Worm (Caenorhabditis elegans) whole organism, L2 larva: ENCODE data around the gene lurp-2.

ENCODE experiments used
- C34F6.9 ChIP-seq: fragments of 150-350 bp; optimal IDR thresholded peaks from 2 replicates; lab custom pipeline; 2014; ENCODE audit warnings: missing biosample characterization, missing genetic modification characterization
- F13H6.1 ChIP-seq: sonication (generic microtip); optimal IDR thresholded peaks from 2 replicates; lab custom pipeline; 2016; ENCODE audit warnings: missing genetic modification characterization, missing compliant biosample characterization
- R02D3.7 ChIP-seq: fragments of 150-350 bp; optimal IDR thresholded peaks from 2 replicates; lab custom pipeline; 2014; ENCODE audit warnings: missing biosample characterization, missing genetic modification characterization
- Y55F3AM.14 ChIP-seq: fragments of 200-800 bp; sonication (Bioruptor generic); optimal IDR thresholded peaks from 2 replicates; lab custom pipeline; 2018; ENCODE audit warnings: mild to moderate bottlenecking, missing genetic modification characterization, missing compliant biosample characterization
- alr-1 ChIP-seq: fragments of 150-350 bp; optimal IDR thresholded peaks from 2 replicates; lab custom pipeline; 2014; ENCODE audit warnings: missing biosample characterization, missing genetic modification characterization
- ama-1 ChIP-seq: fragments of 150-350 bp; optimal IDR thresholded peaks from 2 replicates; lab custom pipeline; 2018; ENCODE audit warnings: inconsistent platforms
- blmp-1 ChIP-seq: sonication (generic microtip); optimal IDR thresholded peaks from 2 replicates; lab custom pipeline; 2017; ENCODE audit warnings: missing genetic modification characterization, mild to moderate bottlenecking, missing compliant biosample characterization, antibody characterized with exemption, moderate library complexity; ENCODE audit not compliant: insufficient read depth
- ceh-82 ChIP-seq: fragments of 150-350 bp; optimal IDR thresholded peaks from 2 replicates; lab custom pipeline; 2014; ENCODE audit warnings: missing biosample characterization, missing genetic modification characterization
- dmd-4 ChIP-seq: sonication (generic microtip); optimal IDR thresholded peaks from 2 replicates; lab custom pipeline; 2017; ENCODE audit warnings: missing biosample characterization, missing genetic modification characterization
- egl-27 ChIP-seq: sonication (generic microtip); optimal IDR thresholded peaks from 3 replicates; lab custom pipeline; 2017; ENCODE audit warnings: missing biosample characterization, missing genetic modification reagents, missing genetic modification characterization
- elt-1 ChIP-seq: fragments of 150-350 bp; optimal IDR thresholded peaks from 2 replicates; lab custom pipeline; 2014; ENCODE audit warnings: missing biosample characterization, missing genetic modification characterization
- elt-3 ChIP-seq: sonication (generic microtip); optimal IDR thresholded peaks from 2 replicates; lab custom pipeline; 2017; ENCODE audit warnings: missing biosample characterization, missing genetic modification characterization
- fos-1 ChIP-seq: fragments of 150-350 bp; optimal IDR thresholded peaks from 2 replicates; lab custom pipeline; 2014; ENCODE audit warnings: missing biosample characterization, missing genetic modification characterization
- gmeb-1 ChIP-seq: fragments of 150-350 bp; optimal IDR thresholded peaks from 2 replicates; lab custom pipeline; 2014; ENCODE audit warnings: missing biosample characterization, missing genetic modification characterization
- lin-11 ChIP-seq: fragments of 150-350 bp; sonication (generic microtip); optimal IDR thresholded peaks from 2 replicates; lab custom pipeline; 2014; ENCODE audit warnings: missing biosample characterization, missing genetic modification characterization, inconsistent platforms, mixed read lengths
- lin-13 ChIP-seq: fragments of 150-350 bp; optimal IDR thresholded peaks from 2 replicates; lab custom pipeline; 2014; ENCODE audit warnings: missing biosample characterization, missing genetic modification reagents, missing genetic modification characterization
- lin-39 ChIP-seq: fragments of 150-350 bp; optimal IDR thresholded peaks from 2 replicates; lab custom pipeline; 2014; ENCODE audit warnings: missing biosample characterization, missing genetic modification reagents, missing genetic modification characterization
- lsy-2 ChIP-seq, 2 experiments: fragments of 150-350 bp in 1 of 2; sonication (generic microtip) in 1 of 2; optimal IDR thresholded peaks; 2 replicates each; lab custom pipeline; 2014 to 2017; ENCODE audit warnings: missing biosample characterization in 2 of 2, missing genetic modification characterization in 2 of 2
- mab-5 ChIP-seq: fragments of 150-350 bp; optimal IDR thresholded peaks from 2 replicates; lab custom pipeline; 2014; ENCODE audit warnings: missing biosample characterization, missing genetic modification characterization
- mbf-1 ChIP-seq: sonication (generic microtip); optimal IDR thresholded peaks from 2 replicates; lab custom pipeline; 2017; ENCODE audit warnings: missing biosample characterization, missing genetic modification characterization
- nhr-10 ChIP-seq: sonication (generic microtip); optimal IDR thresholded peaks from 2 replicates; lab custom pipeline; 2017; ENCODE audit warnings: missing biosample characterization, missing genetic modification characterization
- nhr-129 ChIP-seq: fragments of 150-350 bp; optimal IDR thresholded peaks from 2 replicates; lab custom pipeline; 2014; ENCODE audit warnings: missing biosample characterization, missing genetic modification characterization
- nhr-23 ChIP-seq: fragments of 150-350 bp; optimal IDR thresholded peaks from 2 replicates; lab custom pipeline; 2014; ENCODE audit warnings: missing biosample characterization, missing genetic modification reagents, missing genetic modification characterization
- nhr-237 ChIP-seq: fragments of 150-350 bp; optimal IDR thresholded peaks from 2 replicates; lab custom pipeline; 2014; ENCODE audit warnings: missing biosample characterization, missing genetic modification characterization
- nhr-25 ChIP-seq: fragments of 150-350 bp; sonication (generic microtip); optimal IDR thresholded peaks from 3 replicates; lab custom pipeline; 2014; ENCODE audit warnings: missing biosample characterization, missing genetic modification characterization
- nhr-6 ChIP-seq: fragments of 150-350 bp; optimal IDR thresholded peaks from 2 replicates; lab custom pipeline; 2014; ENCODE audit warnings: missing biosample characterization, missing genetic modification characterization
- nhr-77 ChIP-seq: fragments of 150-350 bp; optimal IDR thresholded peaks from 2 replicates; lab custom pipeline; 2014; ENCODE audit warnings: missing biosample characterization, missing genetic modification characterization
- skn-1 ChIP-seq: sonication (generic microtip); optimal IDR thresholded peaks from 2 replicates; lab custom pipeline; 2017; ENCODE audit warnings: missing biosample characterization, missing genetic modification characterization
- sma-3 ChIP-seq: sonication (generic microtip); optimal IDR thresholded peaks from 2 replicates; lab custom pipeline; 2016; ENCODE audit warnings: missing genetic modification reagents, missing genetic modification characterization, missing compliant biosample characterization
- snpc-4 ChIP-seq: fragments of 150-350 bp; optimal IDR thresholded peaks from 2 replicates; lab custom pipeline; 2014; ENCODE audit warnings: missing biosample characterization, missing genetic modification characterization
- unc-39 ChIP-seq: fragments of 150-350 bp; optimal IDR thresholded peaks from 2 replicates; lab custom pipeline; 2014; ENCODE audit warnings: missing biosample characterization, missing genetic modification characterization
- ztf-1 ChIP-seq: fragments of 200-800 bp; sonication (Bioruptor generic); conservative IDR thresholded peaks from 2 replicates; pipeline ENCODE4 v1.3.6; 2022; ENCODE audit warnings: missing genetic modification characterization, missing compliant biosample characterization
- ztf-11 ChIP-seq: sonication (generic microtip); optimal IDR thresholded peaks from 2 replicates; lab custom pipeline; 2017; ENCODE audit warnings: missing biosample characterization, missing genetic modification characterization
- ztf-4 ChIP-seq: fragments of 150-350 bp; optimal IDR thresholded peaks from 2 replicates; lab custom pipeline; 2014; ENCODE audit warnings: missing biosample characterization, missing genetic modification characterization

lurp-2 gene

DNA sequence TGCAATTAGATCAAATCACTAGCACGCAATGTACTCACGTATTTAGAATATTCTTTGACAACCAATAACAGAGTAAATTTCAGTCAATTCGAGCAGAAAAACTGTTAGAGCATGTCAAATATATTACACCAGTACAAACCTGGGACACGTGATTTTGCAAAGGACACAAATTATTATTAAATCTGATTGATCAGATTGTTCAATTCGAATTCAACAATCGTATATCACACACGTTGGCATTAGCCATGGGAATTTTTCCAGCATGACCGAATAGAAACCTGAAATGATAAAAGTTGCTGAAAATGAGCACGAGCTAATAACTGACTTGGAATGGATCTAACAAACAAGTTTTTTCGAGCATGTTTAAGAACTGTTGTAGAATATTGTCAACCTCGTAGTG is 30.4 kb upstream of the lurp-2 start, which contains the start of gene srv-9:
Gene srv-9 (minus strand): TSS at position 101 of the 400 bp plus-strand sequence.
- TF ChIP-seq nhr-237 (no peak), skn-1 (tag; lab: Kevin White, UChicago) (no peak), fos-1 (tag; lab: Kevin White, UChicago) (no peak), elt-3 (tag; lab: Kevin White, UChicago) (no peak), lin-11 (tag; lab: Kevin White, UChicago) (no peak), ztf-1 (GFP tag; lab: Robert Waterston, UW) (no peak), unc-39 (tag; lab: Kevin White, UChicago) (no peak)

DNA sequence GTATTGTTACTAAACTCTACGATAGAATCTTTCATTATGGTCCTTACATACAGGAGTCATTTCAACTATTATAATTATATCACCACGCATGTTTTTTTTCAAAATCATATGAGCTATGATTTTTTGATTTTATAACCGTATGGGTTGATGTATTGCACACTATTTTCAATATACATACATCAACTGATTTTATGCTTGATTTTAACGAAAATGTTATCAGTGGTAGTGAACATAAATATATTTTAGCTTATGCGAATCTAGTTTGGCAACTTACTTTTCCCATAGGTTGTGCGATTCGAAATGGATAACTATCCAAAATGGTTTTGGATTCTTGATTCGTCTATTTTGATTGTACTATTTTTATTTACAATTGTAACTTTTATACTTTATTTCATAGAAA is 29.8 kb upstream of the lurp-2 start, which contains the start of gene srv-10:
Gene srv-10 (plus strand): TSS at position 301 of the 400 bp plus-strand sequence.
- TF ChIP-seq nhr-6 (no peak), alr-1 (tag; lab: Kevin White, UChicago) (no peak), fos-1 (tag; lab: Kevin White, UChicago) (no peak), sma-3 (no peak), egl-27 (tag; lab: Kevin White, UChicago) (no peak), R02D3.7 (tag; lab: Kevin White, UChicago) (no peak), blmp-1 (tag; lab: Kevin White, UChicago) (no peak), lin-11 (tag; lab: Kevin White, UChicago) (no peak), nhr-10 (tag; lab: Kevin White, UChicago) (no peak), mab-5 (tag; lab: Kevin White, UChicago) (no peak), ztf-11 (tag; lab: Kevin White, UChicago) (no peak)

DNA sequence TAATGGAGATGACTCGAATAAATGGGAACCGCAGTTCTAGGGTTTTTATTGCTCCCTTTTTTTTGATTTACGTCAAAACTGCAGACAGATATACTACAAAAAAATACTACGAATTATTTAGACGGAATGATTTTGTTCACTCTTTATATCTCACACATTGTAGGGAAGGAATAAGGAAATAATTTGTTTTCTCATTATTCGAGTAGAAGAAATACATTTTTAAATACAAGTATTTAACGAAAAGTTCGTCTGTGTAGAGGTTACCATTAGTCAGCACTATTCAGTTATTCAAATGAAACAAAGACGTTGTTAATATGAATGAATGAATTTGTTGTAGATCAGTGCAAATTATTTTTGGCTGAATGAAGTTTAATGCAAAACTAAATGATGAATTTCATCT is 26.7 kb upstream of the lurp-2 start, which contains the start of gene srd-18:
Gene srd-18 (minus strand): TSS at position 101 of the 400 bp plus-strand sequence.
- TF ChIP-seq nhr-129 (tag; lab: Kevin White, UChicago) (no peak), fos-1 (tag; lab: Kevin White, UChicago) (no peak), nhr-25 (tag; lab: Kevin White, UChicago) (no peak), C34F6.9 (tag; lab: Kevin White, UChicago) (no peak), nhr-23 (tag; lab: Kevin White, UChicago) (no peak), mab-5 (tag; lab: Kevin White, UChicago) (no peak), nhr-10 (tag; lab: Kevin White, UChicago) (no peak), gmeb-1 (no peak), ztf-4 (no peak), snpc-4 (no peak), ama-1 (lab: Kevin White, UChicago) (no peak), mbf-1 (no peak), Y55F3AM.14 (GFP tag; lab: Kevin White, UChicago) (no peak), lin-39 (tag; lab: Kevin White, UChicago) (no peak), ceh-82 (tag; lab: Kevin White, UChicago) (no peak)

DNA sequence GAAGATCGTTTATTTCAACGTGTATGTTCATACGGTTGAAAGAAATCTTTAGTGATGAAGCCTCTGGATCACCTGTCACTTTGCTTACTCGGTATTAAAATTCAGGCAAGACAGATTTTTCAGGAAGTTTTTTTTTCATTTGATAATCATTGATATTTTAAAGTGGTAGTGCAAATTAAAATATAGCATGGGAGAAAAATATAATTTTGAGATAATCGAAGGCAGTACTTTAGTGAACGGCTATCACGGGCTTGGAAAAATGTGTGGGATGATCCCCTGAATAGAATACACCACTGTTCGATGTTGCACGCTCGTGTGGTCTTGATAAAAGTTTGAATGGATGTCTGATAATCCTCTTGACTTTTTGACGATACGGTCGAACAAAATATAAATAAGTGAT is 26.1 kb upstream of the lurp-2 start:
- TF ChIP-seq lsy-2 (tag; optimal IDR thresholded peaks at IDR 0.05; lab: Kevin White, UChicago) (no peak), skn-1 (tag; lab: Kevin White, UChicago) (no peak), lin-11 (tag; lab: Kevin White, UChicago) (no peak), elt-1 (tag; lab: Kevin White, UChicago) (no peak), nhr-129 (tag; lab: Kevin White, UChicago) (no peak), unc-39 (tag; lab: Kevin White, UChicago) (no peak), lin-13 (GFP tag; lab: Kevin White, UChicago) (no peak), F13H6.1 (tag; lab: Kevin White, UChicago) (no peak)

DNA sequence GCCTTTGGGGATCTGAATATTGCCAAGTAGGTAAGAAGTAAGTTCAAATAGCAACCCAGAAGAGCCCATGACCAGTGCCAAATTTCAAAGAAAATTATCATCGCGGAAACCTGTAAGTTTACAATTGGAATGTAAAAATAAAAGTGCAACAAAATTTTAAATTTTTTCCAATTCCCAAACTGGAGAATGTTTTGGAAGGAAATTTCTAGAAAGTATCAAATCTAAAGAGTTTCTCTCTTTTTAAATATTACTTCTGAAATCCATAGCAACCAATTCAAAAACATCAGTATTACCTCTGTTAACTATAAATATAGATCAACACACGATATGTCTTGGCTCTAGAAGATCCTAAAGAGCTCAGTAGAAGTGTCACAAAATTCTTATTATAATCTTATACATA is 24.8 kb upstream of the lurp-2 start, which contains the start of gene srd-19:
Gene srd-19 (minus strand): TSS at position 101 of the 400 bp plus-strand sequence.
- no peak for TF ChIP-seq nhr-77 (tag; lab: Kevin White, UChicago)
- no peak for TF ChIP-seq ztf-4
- TF ChIP-seq nhr-23 (tag; lab: Kevin White, UChicago): no peak
- TF ChIP-seq ztf-11 (tag; lab: Kevin White, UChicago): no peak
- no peak for TF ChIP-seq gmeb-1
- TF ChIP-seq nhr-6: no peak
- no peak for TF ChIP-seq nhr-129 (tag; lab: Kevin White, UChicago)
- TF ChIP-seq R02D3.7 (tag; lab: Kevin White, UChicago): no peak
- no peak for TF ChIP-seq dmd-4 (tag; lab: Kevin White, UChicago)
- TF ChIP-seq ama-1 (lab: Kevin White, UChicago): no peak
- TF ChIP-seq lin-13 (GFP tag; lab: Kevin White, UChicago): no peak
- no peak for TF ChIP-seq unc-39 (tag; lab: Kevin White, UChicago)
- TF ChIP-seq lin-11 (tag; lab: Kevin White, UChicago): no peak
- TF ChIP-seq Y55F3AM.14 (GFP tag; lab: Kevin White, UChicago): no peak
